Fruit fly (Drosophila melanogaster) whole organism: ENCODE results near the gene CG32971.

Experiments
- CG8478 ChIP-seq: fragments of >200 bp; optimal IDR thresholded peaks from 2 replicates; lab custom pipeline; 2018; ENCODE audit warnings: inconsistent platforms
- pan ChIP-seq: fragments of >200 bp; optimal IDR thresholded peaks from 2 replicates; lab custom pipeline; 2017
- psq ChIP-seq: fragments of >200 bp; optimal IDR thresholded peaks from 2 replicates; lab custom pipeline; 2017

dm6 chr2L:14258603-14259002 lies 16.0 kb upstream of the CG32971 start:
- TF ChIP-seq CG8478 (lab: Kevin White, UChicago), result no peak
- no peak for TF ChIP-seq psq
- TF ChIP-seq pan (lab: Kevin White, UChicago), result no peak
